Fruit fly (Drosophila melanogaster) whole organism, embryonic: Measurements from ENCODE around the gene CAHbeta.

Source experiments
- ATbp ChIP-seq: fragments of 200-800 bp; sonication (Bioruptor generic); optimal IDR thresholded peaks from 2 replicates; lab custom pipeline; 2017; ENCODE audit warnings: missing biosample characterization, mild to moderate bottlenecking, missing genetic modification characterization, missing genetic modification reagents
- CG10462 ChIP-seq: fragments of 200-800 bp; sonication (Bioruptor generic); optimal IDR thresholded peaks from 2 replicates; lab custom pipeline; 2016; ENCODE audit warnings: missing biosample characterization, missing genetic modification characterization
- CG10654 ChIP-seq: fragments of 200-800 bp; sonication (Bioruptor generic); optimal IDR thresholded peaks from 2 replicates; lab custom pipeline; 2016; ENCODE audit warnings: missing biosample characterization, missing genetic modification characterization
- CG10979 ChIP-seq: fragments of 200-800 bp; sonication (Bioruptor generic); optimal IDR thresholded peaks from 2 replicates; lab custom pipeline; 2018; ENCODE audit warnings: missing biosample characterization, mild to moderate bottlenecking, missing genetic modification characterization, moderate library complexity
- CG11560 ChIP-seq: fragments of 200-800 bp; sonication (Bioruptor generic); IDR thresholded peaks from 3 replicates; pipeline ENCODE4 v1.3.6; 2022; ENCODE audit warnings: missing biosample characterization, missing genetic modification characterization
- CG11695 ChIP-seq: fragments of 200-800 bp; sonication (Bioruptor generic); IDR thresholded peaks from 3 replicates; pipeline ENCODE4 v1.3.6; 2022; ENCODE audit warnings: missing biosample characterization, missing genetic modification characterization
- CG13424 ChIP-seq: fragments of 200-800 bp; sonication (Bioruptor generic); optimal IDR thresholded peaks from 2 replicates; lab custom pipeline; 2019; ENCODE audit warnings: missing biosample characterization, mild to moderate bottlenecking, missing genetic modification characterization, moderate library complexity
- CG14441 ChIP-seq: fragments of 200-800 bp; sonication (Bioruptor generic); IDR thresholded peaks from 2 replicates; pipeline ENCODE4 v1.3.6; 2022; ENCODE audit warnings: missing biosample characterization, missing genetic modification characterization
- CG15696 ChIP-seq: fragments of 200-800 bp; sonication (Bioruptor generic); optimal IDR thresholded peaks from 2 replicates; lab custom pipeline; 2019; ENCODE audit warnings: missing biosample characterization, mild to moderate bottlenecking, missing genetic modification characterization, moderate library complexity
- CG17328 ChIP-seq: fragments of 200-800 bp; sonication (Bioruptor generic); IDR thresholded peaks from 2 replicates; pipeline ENCODE4 v1.3.6; 2022; ENCODE audit warnings: missing biosample characterization, missing genetic modification characterization
- CG18262 ChIP-seq: fragments of 200-800 bp; optimal IDR thresholded peaks from 3 replicates; lab custom pipeline; 2019; ENCODE audit warnings: missing biosample characterization, mild to moderate bottlenecking, missing genetic modification characterization, moderate library complexity
- CG2875 ChIP-seq: fragments of 200-800 bp; sonication (Bioruptor generic); optimal IDR thresholded peaks from 2 replicates; lab custom pipeline; 2017; ENCODE audit warnings: missing biosample characterization, mild to moderate bottlenecking, missing genetic modification characterization, missing genetic modification reagents
- CG2889 ChIP-seq: fragments of 200-800 bp; sonication (Bioruptor generic); IDR thresholded peaks from 3 replicates; pipeline ENCODE4 v1.3.6; 2022; ENCODE audit warnings: missing biosample characterization, missing genetic modification characterization
- CG6654 ChIP-seq: fragments of 200-800 bp; sonication (Bioruptor generic); optimal IDR thresholded peaks from 2 replicates; lab custom pipeline; 2017; ENCODE audit warnings: missing biosample characterization, mild to moderate bottlenecking, missing genetic modification characterization
- CG7372 ChIP-seq: fragments of 200-800 bp; sonication (Bioruptor generic); IDR thresholded peaks from 2 replicates; pipeline ENCODE4 v1.3.6; 2022; ENCODE audit warnings: missing biosample characterization, missing genetic modification characterization
- CG7987 ChIP-seq: fragments of 200-800 bp; sonication (Bioruptor generic); optimal IDR thresholded peaks from 2 replicates; lab custom pipeline; 2018; ENCODE audit warnings: missing biosample characterization, mild to moderate bottlenecking, missing genetic modification characterization, moderate library complexity
- CkIIα-i1 ChIP-seq: fragments of 200-800 bp; sonication (Bioruptor generic); IDR thresholded peaks from 2 replicates; pipeline ENCODE4 v1.3.6; 2022; ENCODE audit warnings: missing biosample characterization, missing genetic modification characterization
- Dad ChIP-seq: fragments of 200-800 bp; sonication (Bioruptor generic); optimal IDR thresholded peaks from 3 replicates; lab custom pipeline; 2016; ENCODE audit warnings: missing biosample characterization, missing genetic modification characterization
- Elba2 ChIP-seq: fragments of 200-800 bp; sonication (Bioruptor generic); optimal IDR thresholded peaks from 3 replicates; lab custom pipeline; 2016; ENCODE audit warnings: missing biosample characterization, missing genetic modification characterization
- Ets97D ChIP-seq: fragments of 200-800 bp; sonication (Bioruptor generic); optimal IDR thresholded peaks from 3 replicates; lab custom pipeline; 2016; ENCODE audit warnings: missing biosample characterization, missing genetic modification characterization
- H2.0 ChIP-seq: fragments of 200-800 bp; sonication (Bioruptor generic); IDR thresholded peaks from 2 replicates; pipeline ENCODE4 v1.3.6; 2022; ENCODE audit warnings: missing biosample characterization, missing genetic modification characterization
- HLH54F ChIP-seq: fragments of 200-800 bp; sonication (Bioruptor generic); optimal IDR thresholded peaks from 3 replicates; lab custom pipeline; 2016; ENCODE audit warnings: missing biosample characterization, missing genetic modification characterization
- HmgZ ChIP-seq: fragments of 200-800 bp; sonication (Bioruptor generic); optimal IDR thresholded peaks from 2 replicates; lab custom pipeline; 2018; ENCODE audit warnings: missing biosample characterization, mild to moderate bottlenecking, missing genetic modification characterization
- Jarid2 ChIP-seq: fragments of 200-800 bp; sonication (Bioruptor generic); optimal IDR thresholded peaks from 3 replicates; lab custom pipeline; 2017; ENCODE audit warnings: mild to moderate bottlenecking, missing biosample characterization, missing genetic modification reagents, missing genetic modification characterization
- Lim3 ChIP-seq: fragments of 200-800 bp; sonication (Bioruptor generic); IDR thresholded peaks from 2 replicates; pipeline ENCODE4 v1.3.6; 2022; ENCODE audit warnings: missing biosample characterization, missing genetic modification characterization
- Lpt ChIP-seq: fragments of >200 bp; optimal IDR thresholded peaks from 2 replicates; lab custom pipeline; 2018; ENCODE audit warnings: missing biosample characterization, missing genetic modification characterization
- Ravus ChIP-seq: fragments of 200-800 bp; sonication (Bioruptor generic); IDR thresholded peaks from 2 replicates; pipeline ENCODE4 v1.3.6; 2022; ENCODE audit warnings: missing biosample characterization, missing genetic modification characterization
- ab ChIP-seq: fragments of 200-800 bp; sonication (Bioruptor generic); optimal IDR thresholded peaks from 2 replicates; lab custom pipeline; 2016; ENCODE audit warnings: missing biosample characterization, missing genetic modification characterization
- al ChIP-seq: fragments of 200-800 bp; sonication (Bioruptor generic); IDR thresholded peaks from 2 replicates; pipeline ENCODE4 v1.3.6; 2022; ENCODE audit warnings: missing biosample characterization, missing genetic modification characterization
- bsh ChIP-seq, 2 experiments: fragments of 200-800 bp; sonication (Bioruptor generic); optimal IDR thresholded peaks; 2 replicates each; lab custom pipeline; 2017 to 2018; ENCODE audit warnings: mild to moderate bottlenecking in 2 of 2, missing biosample characterization in 2 of 2, missing genetic modification characterization in 2 of 2, moderate library complexity in 1 of 2
- btn ChIP-seq: fragments of 200-800 bp; sonication (Bioruptor generic); optimal IDR thresholded peaks from 2 replicates; lab custom pipeline; 2016; ENCODE audit warnings: missing biosample characterization, missing genetic modification characterization
- fd64A ChIP-seq: fragments of 200-800 bp; sonication (Bioruptor generic); optimal IDR thresholded peaks from 3 replicates; lab custom pipeline; 2018; ENCODE audit warnings: missing biosample characterization, mild to moderate bottlenecking, missing genetic modification characterization
- fd96Cb ChIP-seq: fragments of 200-800 bp; sonication (Bioruptor generic); optimal IDR thresholded peaks from 2 replicates; lab custom pipeline; 2018; ENCODE audit warnings: missing biosample characterization, mild to moderate bottlenecking, missing genetic modification characterization, moderate library complexity
- gcm ChIP-seq: fragments of 200-800 bp; sonication (Bioruptor generic); optimal IDR thresholded peaks from 2 replicates; lab custom pipeline; 2019; ENCODE audit warnings: missing biosample characterization, mild to moderate bottlenecking, missing genetic modification characterization, moderate library complexity
- gem ChIP-seq: fragments of 200-800 bp; sonication (Bioruptor generic); optimal IDR thresholded peaks from 2 replicates; lab custom pipeline; 2019; ENCODE audit warnings: missing biosample characterization, mild to moderate bottlenecking, missing genetic modification characterization, moderate library complexity
- gro ChIP-seq: fragments of 200-800 bp; sonication (Bioruptor generic); optimal IDR thresholded peaks from 2 replicates; lab custom pipeline; 2016; ENCODE audit warnings: missing biosample characterization, missing genetic modification characterization
- gt ChIP-seq: fragments of 200-800 bp; sonication (Bioruptor generic); IDR thresholded peaks from 2 replicates; pipeline ENCODE4 v1.3.6; 2022; ENCODE audit warnings: missing biosample characterization, missing genetic modification characterization
- insv ChIP-seq, 2 experiments: fragments of 200-800 bp; sonication (Bioruptor generic); optimal IDR thresholded peaks; 3 replicates each; lab custom pipeline; 2016 to 2018; ENCODE audit warnings: missing biosample characterization in 2 of 2, missing genetic modification characterization in 2 of 2
- lmd ChIP-seq: fragments of 200-800 bp; sonication (Bioruptor generic); IDR thresholded peaks from 2 replicates; pipeline ENCODE4 v1.3.6; 2022; ENCODE audit warnings: missing biosample characterization, missing genetic modification characterization
- lola ChIP-seq, 3 experiments: fragments of >200 bp in 2 of 3; fragments of 200-800 bp in 1 of 3; sonication (Bioruptor generic) in 1 of 3; optimal IDR thresholded peaks; 2 replicates each; lab custom pipeline; 2017 to 2019; ENCODE audit warnings: missing biosample characterization in 3 of 3, missing genetic modification characterization in 3 of 3, mild to moderate bottlenecking in 1 of 3, moderate library complexity in 1 of 3
- phol ChIP-seq: fragments of 200-800 bp; sonication (Bioruptor generic); optimal IDR thresholded peaks from 3 replicates; lab custom pipeline; 2018; ENCODE audit warnings: missing biosample characterization, mild to moderate bottlenecking, missing genetic modification characterization, moderate library complexity
- pum ChIP-seq: fragments of 200-800 bp; sonication (Bioruptor generic); optimal IDR thresholded peaks from 2 replicates; lab custom pipeline; 2016; ENCODE audit warnings: missing biosample characterization, missing genetic modification characterization
- repo ChIP-seq: fragments of 200-800 bp; sonication (Bioruptor generic); optimal IDR thresholded peaks from 2 replicates; lab custom pipeline; 2016; ENCODE audit warnings: missing biosample characterization, missing genetic modification characterization
- run ChIP-seq: fragments of 200-800 bp; sonication (Bioruptor generic); optimal IDR thresholded peaks from 3 replicates; lab custom pipeline; 2018; ENCODE audit warnings: missing biosample characterization, mild to moderate bottlenecking, missing genetic modification characterization
- salm ChIP-seq: fragments of 200-800 bp; sonication (Bioruptor generic); optimal IDR thresholded peaks from 2 replicates; lab custom pipeline; 2018; ENCODE audit warnings: missing biosample characterization, mild to moderate bottlenecking, missing genetic modification characterization
- trem ChIP-seq: fragments of 200-800 bp; optimal IDR thresholded peaks from 3 replicates; lab custom pipeline; 2019; ENCODE audit warnings: missing biosample characterization, mild to moderate bottlenecking, missing genetic modification characterization, moderate library complexity
- tx ChIP-seq: fragments of 200-800 bp; sonication (Bioruptor generic); optimal IDR thresholded peaks from 2 replicates; lab custom pipeline; 2016; ENCODE audit warnings: missing biosample characterization, missing genetic modification characterization
- vfl ChIP-seq: fragments of 200-800 bp; sonication (Bioruptor generic); optimal IDR thresholded peaks from 2 replicates; lab custom pipeline; 2016; ENCODE audit warnings: missing biosample characterization, missing genetic modification characterization
- vvl ChIP-seq: fragments of 200-800 bp; sonication (Bioruptor generic); IDR thresholded peaks from 2 replicates; pipeline ENCODE4 v1.3.6; 2022; ENCODE audit warnings: missing biosample characterization, missing genetic modification characterization

CAHbeta gene

DNA sequence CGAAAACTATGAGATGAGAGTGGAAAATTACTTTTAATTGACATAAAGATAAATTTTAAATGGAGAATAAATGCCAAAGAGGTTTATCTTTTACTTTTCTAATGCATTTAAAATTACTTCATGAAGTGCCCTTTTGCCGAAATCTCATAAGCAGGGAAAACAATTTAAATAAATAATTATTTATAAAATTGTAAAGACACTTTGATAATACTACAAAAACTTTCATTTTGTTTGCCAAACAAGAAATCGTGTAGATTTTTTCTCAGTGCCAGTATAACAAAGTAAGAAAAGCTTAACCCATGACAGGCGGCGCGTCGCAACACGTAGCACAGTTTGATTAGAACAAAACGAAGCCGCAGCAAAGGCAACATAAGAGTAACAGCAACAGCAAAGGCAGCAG, 31.8 kb upstream of the CAHbeta start (continued):
- TF ChIP-seq fd64A (GFP tag; lab: Kevin White, UChicago) (no peak), Lpt (GFP tag; lab: Kevin White, UChicago) (no peak), gcm (GFP tag; lab: Kevin White, UChicago) (no peak), CkIIα-i1 (GFP tag; lab: Robert Waterston, UW) (no peak), Ets97D (no peak), CG18262 (tag; lab: Kevin White, UChicago) (peak; percentile 26), CG10654 (no peak), salm (tag; lab: Kevin White, UChicago) (no peak), bsh (GFP tag; optimal IDR thresholded peaks at IDR 0.05; lab: Kevin White, UChicago) (peak in 1 of 2 experiments; percentile 43), vfl (GFP tag; lab: Kevin White, UChicago) (no peak), CG15696 (tag; lab: Kevin White, UChicago) (no peak), CG2875 (GFP tag; lab: Kevin White, UChicago) (no peak), CG10462 (no peak), CG13424 (tag; lab: Kevin White, UChicago) (no peak), CG6654 (GFP tag; lab: Kevin White, UChicago) (no peak), CG7372 (GFP tag; lab: Robert Waterston, UW) (no peak), CG11560 (tag; lab: Robert Waterston, UW) (no peak), gro (GFP tag; lab: Kevin White, UChicago) (no peak), H2.0 (GFP tag; lab: Robert Waterston, UW) (no peak), al (GFP tag; lab: Robert Waterston, UW) (no peak), Ravus (GFP tag; lab: Robert Waterston, UW) (no peak), CG11695 (no peak), gt (no peak), phol (tag; lab: Kevin White, UChicago) (peak; percentile 6), Jarid2 (no peak), CG17328 (0 out of 2 replicates have a peak, but pooled peaks have one; percentile 10), pum (GFP tag; lab: Kevin White, UChicago) (no peak), btn (GFP tag; lab: Kevin White, UChicago) (no peak), ATbp (GFP tag; lab: Kevin White, UChicago) (no peak), insv (GFP tag; optimal IDR thresholded peaks at IDR 0.05; lab: Kevin White, UChicago) (no peak), HmgZ (tag; lab: Kevin White, UChicago) (no peak), vvl (GFP tag; lab: Robert Waterston, UW) (no peak), tx (GFP tag; lab: Kevin White, UChicago) (no peak), Dad (no peak), trem (peak; percentile 8), lmd (GFP tag; lab: Robert Waterston, UW) (no peak), HLH54F (GFP tag; lab: Kevin White, UChicago) (no peak), repo (GFP tag; lab: Kevin White, UChicago) (no peak), run (tag; lab: Kevin White, UChicago) (no peak), gem (tag; lab: Kevin White, UChicago) (peak; percentile 22), lola (GFP tag; optimal IDR thresholded peaks at IDR 0.05; lab: Kevin White, UChicago) (peak in 1 of 3 experiments; percentile 4), CG10979 (tag; lab: Kevin White, UChicago) (peak; percentile 26), Elba2 (GFP tag; lab: Kevin White, UChicago) (no peak), CG14441 (GFP tag; lab: Robert Waterston, UW) (no peak), ab (GFP tag; lab: Kevin White, UChicago) (no peak), CG7987 (GFP tag; lab: Kevin White, UChicago) (no peak), CG2889 (GFP tag; lab: Robert Waterston, UW) (no peak), Lim3 (GFP tag; lab: Robert Waterston, UW) (no peak), fd96Cb (tag; lab: Kevin White, UChicago) (no peak)
